Worm (Caenorhabditis elegans) whole organism, L4 larva: ENCODE data around the gene C27D9.1.
A peak's percentile ranks its signal among the peaks of the same experiment; 100 is the strongest.

Experiments used
- D1046.2 ChIP-seq: fragments of 200-800 bp; sonication (Bioruptor generic); IDR thresholded peaks from 2 replicates; pipeline ENCODE4 v1.3.6; 2022; ENCODE audit warnings: missing genetic modification characterization, missing compliant biosample characterization
- F44E2.7 ChIP-seq: fragments of 200-800 bp; sonication (Bioruptor generic); IDR thresholded peaks from 2 replicates; pipeline ENCODE4 v2.1.2; 2022; ENCODE audit warnings: missing genetic modification characterization, missing compliant biosample characterization
- F49E8.2 ChIP-seq: sonication (generic microtip); optimal IDR thresholded peaks from 2 replicates; lab custom pipeline; 2016; ENCODE audit warnings: missing compliant biosample characterization, mild to moderate bottlenecking, missing genetic modification characterization, borderline replicate concordance
- T20F7.1 ChIP-seq: fragments of 200-800 bp; sonication (Bioruptor generic); optimal IDR thresholded peaks from 2 replicates; lab custom pipeline; 2018; ENCODE audit warnings: mild to moderate bottlenecking, missing genetic modification characterization, missing compliant biosample characterization
- Y5F2A.4 ChIP-seq: fragments of 200-800 bp; sonication (Bioruptor generic); optimal IDR thresholded peaks from 2 replicates; lab custom pipeline; 2018; ENCODE audit warnings: mild to moderate bottlenecking, missing genetic modification characterization, missing compliant biosample characterization
- Y75B8A.6 ChIP-seq: fragments of 200-800 bp; sonication (Bioruptor generic); IDR thresholded peaks from 2 replicates; pipeline ENCODE4 v1.3.6; 2022; ENCODE audit warnings: missing genetic modification reagents, missing genetic modification characterization, missing compliant biosample characterization
- ZK337.2 ChIP-seq: fragments of 200-800 bp; sonication (Bioruptor generic); IDR thresholded peaks from 2 replicates; pipeline ENCODE4 v1.3.6; 2022; ENCODE audit warnings: missing genetic modification reagents, missing genetic modification characterization, missing compliant biosample characterization
- aha-1 ChIP-seq: fragments of 150-350 bp; peaks from one replicate; lab custom pipeline; 2014; ENCODE audit warnings: missing biosample characterization, missing genetic modification characterization
- ama-1 ChIP-seq: fragments of 150-350 bp; optimal IDR thresholded peaks from 2 replicates; lab custom pipeline; 2014; ENCODE audit warnings: inconsistent platforms, mixed read lengths
- attf-4 ChIP-seq: sonication (generic microtip); optimal IDR thresholded peaks from 3 replicates; lab custom pipeline; 2017; ENCODE audit warnings: missing biosample characterization, missing genetic modification characterization
- ces-1 ChIP-seq: fragments of 150-350 bp; sonication (generic microtip); optimal IDR thresholded peaks from 4 replicates; lab custom pipeline; 2014; ENCODE audit warnings: missing biosample characterization, missing genetic modification reagents, missing genetic modification characterization
- cey-2 ChIP-seq: sonication (generic microtip); optimal IDR thresholded peaks from 3 replicates; lab custom pipeline; 2017; ENCODE audit warnings: missing genetic modification characterization, mild to moderate bottlenecking, missing compliant biosample characterization, antibody characterized with exemption, borderline replicate concordance; ENCODE audit not compliant: insufficient read depth
- daf-16 ChIP-seq, 3 experiments: sonication (generic microtip); optimal IDR thresholded peaks; 2 replicates each; lab custom pipeline; 2016 to 2017; ENCODE audit warnings: missing genetic modification characterization in 3 of 3, missing genetic modification reagents in 3 of 3, mild to moderate bottlenecking in 2 of 3, missing compliant biosample characterization in 2 of 3, missing biosample characterization in 1 of 3, moderate library complexity in 1 of 3
- daf-19 ChIP-seq: fragments of 200-800 bp; sonication (Bioruptor generic); conservative IDR thresholded peaks from 2 replicates; pipeline ENCODE4 v1.3.6; 2022; ENCODE audit warnings: missing genetic modification characterization, missing compliant biosample characterization
- duxl-1 ChIP-seq: sonication (generic microtip); optimal IDR thresholded peaks from 2 replicates; lab custom pipeline; 2016; ENCODE audit warnings: mild to moderate bottlenecking, missing genetic modification characterization, moderate library complexity, missing compliant biosample characterization; ENCODE audit not compliant: poor library complexity
- dve-1 ChIP-seq: sonication (generic microtip); optimal IDR thresholded peaks from 2 replicates; lab custom pipeline; 2017; ENCODE audit warnings: antibody characterized with exemption, mild to moderate bottlenecking, missing genetic modification characterization, missing compliant biosample characterization; ENCODE audit not compliant: insufficient read depth
- egl-43 ChIP-seq: fragments of 200-800 bp; sonication (Bioruptor generic); IDR thresholded peaks from 2 replicates; pipeline ENCODE4 v1.3.6; 2022; ENCODE audit warnings: missing genetic modification reagents, missing genetic modification characterization, missing compliant biosample characterization
- fkh-10 ChIP-seq: fragments of 150-350 bp; optimal IDR thresholded peaks from 2 replicates; lab custom pipeline; 2014; ENCODE audit warnings: missing biosample characterization, missing genetic modification reagents, missing genetic modification characterization
- hif-1 ChIP-seq, 2 experiments: sonication (generic microtip); optimal IDR thresholded peaks; 2 replicates each; lab custom pipeline; 2016 to 2017; ENCODE audit warnings: missing compliant biosample characterization in 2 of 2, missing genetic modification characterization in 2 of 2, missing genetic modification reagents in 2 of 2, missing genotype in 2 of 2, mild to moderate bottlenecking in 1 of 2
- hlh-11 ChIP-seq: fragments of 200-800 bp; sonication (Bioruptor generic); optimal IDR thresholded peaks from 2 replicates; lab custom pipeline; 2018; ENCODE audit warnings: mild to moderate bottlenecking, missing genetic modification characterization, missing compliant biosample characterization
- hlh-30 ChIP-seq: sonication (generic microtip); optimal IDR thresholded peaks from 2 replicates; lab custom pipeline; 2017; ENCODE audit warnings: antibody characterized with exemption, mild to moderate bottlenecking, missing genetic modification characterization, missing compliant biosample characterization; ENCODE audit not compliant: insufficient read depth
- hmg-1.1 ChIP-seq: fragments of 200-800 bp; sonication (Bioruptor generic); IDR thresholded peaks from 2 replicates; pipeline ENCODE4 v1.3.6; 2022; ENCODE audit warnings: missing genetic modification reagents, missing genetic modification characterization, missing compliant biosample characterization
- lim-7 ChIP-seq: fragments of 200-800 bp; sonication (Bioruptor generic); IDR thresholded peaks from 2 replicates; pipeline ENCODE4 v1.3.6; 2022; ENCODE audit warnings: missing genetic modification characterization, missing compliant biosample characterization
- lin-1 ChIP-seq: fragments of 200-800 bp; sonication (Bioruptor generic); IDR thresholded peaks from 2 replicates; pipeline ENCODE4 v1.3.6; 2022; ENCODE audit warnings: missing genetic modification reagents, missing genetic modification characterization, missing compliant biosample characterization
- lin-38 ChIP-seq: fragments of 200-800 bp; sonication (Bioruptor generic); IDR thresholded peaks from 2 replicates; pipeline ENCODE4 v1.3.6; 2022; ENCODE audit warnings: missing genetic modification reagents, missing genetic modification characterization, missing compliant biosample characterization
- lir-3 ChIP-seq: sonication (generic microtip); optimal IDR thresholded peaks from 2 replicates; lab custom pipeline; 2016; ENCODE audit warnings: mild to moderate bottlenecking, missing genetic modification characterization, missing compliant biosample characterization
- lsy-2 ChIP-seq, 2 experiments: fragments of 150-350 bp in 1 of 2; sonication (generic microtip) in 1 of 2; optimal IDR thresholded peaks; 2 replicates each; lab custom pipeline; 2014 to 2017; ENCODE audit warnings: missing biosample characterization in 2 of 2, missing genetic modification characterization in 2 of 2
- mdl-1 ChIP-seq, 2 experiments: fragments of 150-350 bp in 1 of 2; sonication (generic microtip) in 1 of 2; optimal IDR thresholded peaks; 2 replicates each; lab custom pipeline; 2014 to 2017; ENCODE audit warnings: missing biosample characterization in 2 of 2, missing genetic modification characterization in 2 of 2
- mes-2 ChIP-seq: sonication (generic microtip); optimal IDR thresholded peaks from 2 replicates; lab custom pipeline; 2016; ENCODE audit warnings: missing genotype, mild to moderate bottlenecking, missing genetic modification characterization, missing compliant biosample characterization; ENCODE audit not compliant: poor library complexity, severe bottlenecking
- nhr-10 ChIP-seq: fragments of 150-350 bp; optimal IDR thresholded peaks from 2 replicates; lab custom pipeline; 2014; ENCODE audit warnings: missing biosample characterization, missing genetic modification characterization
- nhr-102 ChIP-seq: sonication (generic microtip); optimal IDR thresholded peaks from 2 replicates; lab custom pipeline; 2016; ENCODE audit warnings: mild to moderate bottlenecking, missing genetic modification characterization, moderate library complexity, missing compliant biosample characterization
- nhr-11 ChIP-seq: fragments of 150-350 bp; optimal IDR thresholded peaks from 2 replicates; lab custom pipeline; 2014; ENCODE audit warnings: missing biosample characterization, missing genetic modification characterization
- nhr-28 ChIP-seq: fragments of 150-350 bp; optimal IDR thresholded peaks from 2 replicates; lab custom pipeline; 2014; ENCODE audit warnings: missing biosample characterization, missing genetic modification characterization
- nhr-41 ChIP-seq: fragments of 200-800 bp; sonication (Bioruptor generic); IDR thresholded peaks from 2 replicates; pipeline ENCODE4 v1.3.6; 2022; ENCODE audit warnings: missing genetic modification reagents, missing genetic modification characterization, missing compliant biosample characterization
- nhr-48 ChIP-seq: sonication (generic microtip); optimal IDR thresholded peaks from 2 replicates; lab custom pipeline; 2016; ENCODE audit warnings: mild to moderate bottlenecking, missing genetic modification characterization, missing compliant biosample characterization
- nhr-6 ChIP-seq: fragments of 150-350 bp; optimal IDR thresholded peaks from 2 replicates; lab custom pipeline; 2014; ENCODE audit warnings: missing biosample characterization, missing genetic modification characterization
- php-3 ChIP-seq: fragments of 200-800 bp; sonication (Bioruptor generic); IDR thresholded peaks from 2 replicates; pipeline ENCODE4 v1.3.6; 2022; ENCODE audit warnings: missing genetic modification reagents, missing genetic modification characterization, missing compliant biosample characterization
- skn-1 ChIP-seq: fragments of 150-350 bp; optimal IDR thresholded peaks from 2 replicates; lab custom pipeline; 2014; ENCODE audit warnings: missing biosample characterization, missing genetic modification characterization
- snpc-1.2 ChIP-seq: fragments of 200-800 bp; sonication (Bioruptor generic); IDR thresholded peaks from 2 replicates; pipeline ENCODE4 v1.3.6; 2022; ENCODE audit warnings: missing genetic modification reagents, missing genetic modification characterization, missing compliant biosample characterization
- tag-97 ChIP-seq: fragments of 200-800 bp; sonication (Bioruptor generic); IDR thresholded peaks from 2 replicates; pipeline ENCODE4 v1.3.6; 2022; ENCODE audit warnings: missing genetic modification characterization, missing compliant biosample characterization
- unc-62 ChIP-seq, 3 experiments: fragments of 150-350 bp in 1 of 3; sonication (generic microtip); optimal IDR thresholded peaks in 2 of 3; peaks in 1 of 3; 1 replicate in 1 of 3; 2 replicates in 2 of 3; lab custom pipeline; 2014 to 2017; ENCODE audit warnings: missing biosample characterization in 3 of 3, missing genetic modification characterization in 3 of 3, missing genetic modification reagents in 3 of 3, missing genotype in 1 of 3

C27D9.1 gene

DNA sequence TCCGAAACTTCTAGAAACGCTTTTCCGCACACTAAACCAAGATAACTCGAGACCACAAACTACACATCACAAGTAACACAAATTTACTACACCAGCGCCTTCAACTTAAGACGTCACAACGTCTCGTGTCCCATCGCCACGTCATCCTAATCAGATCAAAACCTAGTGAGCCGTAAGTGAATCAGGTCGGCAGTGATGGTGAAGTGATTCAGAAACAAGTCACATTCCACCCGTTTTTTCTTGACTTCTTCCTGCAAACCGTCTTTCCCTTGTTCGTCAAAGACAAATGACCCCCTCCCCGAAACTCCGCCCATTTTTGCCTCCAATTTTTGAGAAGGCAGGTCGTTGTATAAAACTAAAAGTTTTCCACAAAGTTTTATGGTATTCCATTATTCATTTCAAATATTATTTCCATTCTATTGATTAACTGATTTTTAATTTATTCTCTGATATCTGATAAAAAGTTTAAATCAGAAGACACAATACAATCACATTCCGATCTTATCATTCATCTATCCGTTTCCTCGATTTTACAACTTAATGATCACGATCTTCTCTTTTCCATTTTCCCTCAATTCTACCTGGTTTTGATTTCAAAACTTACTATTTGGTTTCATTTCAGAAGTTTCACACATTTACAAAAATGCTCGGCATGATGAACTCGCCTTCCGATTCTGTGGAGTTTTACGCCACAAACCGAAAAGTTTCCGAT lies 9.5 kb downstream of the C27D9.1 start, which contains the start of gene F26G1.2:
TSS of gene F26G1.2 (plus strand) at position 508 of the 712 bp plus-strand sequence.
- TF ChIP-seq Y75B8A.6 (GFP tag; lab: Robert Waterston, UW) (no peak), nhr-28 (tag; lab: Kevin White, UChicago) (peak; percentile 57), aha-1 (peak; percentile 69), ama-1 (no peak), nhr-11 (tag; lab: Kevin White, UChicago) (no peak), Y5F2A.4 (GFP tag; lab: Kevin White, UChicago) (no peak), attf-4 (tag; lab: Kevin White, UChicago) (no peak), snpc-1.2 (GFP tag; lab: Robert Waterston, UW) (no peak), F49E8.2 (tag; lab: Kevin White, UChicago) (no peak), ces-1 (GFP tag; lab: Kevin White, UChicago) (no peak), egl-43 (GFP tag; lab: Robert Waterston, UW) (peak; percentile 15; the same call in 1 of the 2 replicates)

ce11 chrII:4766284-4766683 lies 13.1 kb downstream of the C27D9.1 start, which contains the start of gene ttm-2:
Gene ttm-2, minus strand, starts transcription at chrII:4766384.
- TF ChIP-seq mes-2 (tag; lab: Kevin White, UChicago), result no peak
- no peak for TF ChIP-seq lir-3 (tag; lab: Kevin White, UChicago)
- no peak for TF ChIP-seq dve-1 (tag; lab: Kevin White, UChicago)
- no peak for TF ChIP-seq lin-38
- TF ChIP-seq D1046.2 (GFP tag; lab: Robert Waterston, UW), result no peak
- TF ChIP-seq cey-2 (tag; lab: Kevin White, UChicago), result no peak
- TF ChIP-seq fkh-10 (GFP tag; lab: Kevin White, UChicago), result no peak
- no peak for TF ChIP-seq snpc-1.2 (GFP tag; lab: Robert Waterston, UW)
- no peak for TF ChIP-seq hmg-1.1
- TF ChIP-seq hlh-11 (tag; lab: Kevin White, UChicago), result no peak
- no peak for TF ChIP-seq lim-7 (GFP tag; lab: Robert Waterston, UW)
- no peak for TF ChIP-seq unc-62 (GFP tag; optimal IDR thresholded peaks at IDR 0.05 in 1 of 2; lab: Kevin White, UChicago)
- TF ChIP-seq unc-62 (tag; optimal IDR thresholded peaks at IDR 0.05; lab: Kevin White, UChicago), result no peak
- TF ChIP-seq nhr-10, result no peak
- no peak for TF ChIP-seq daf-19 (GFP tag; lab: Robert Waterston, UW)
- no peak for TF ChIP-seq nhr-41 (GFP tag; lab: Robert Waterston, UW)
- no peak for TF ChIP-seq ZK337.2 (GFP tag; lab: Robert Waterston, UW)
- TF ChIP-seq duxl-1 (tag; lab: Kevin White, UChicago), result no peak
- TF ChIP-seq, all 104 proteins: peak for 0

- TF ChIP-seq D1046.2 (GFP tag; lab: Robert Waterston, UW) (no peak), mdl-1 (tag; optimal IDR thresholded peaks at IDR 0.05; lab: Kevin White, UChicago) (no peak), unc-62 (GFP tag; optimal IDR thresholded peaks at IDR 0.05 in 1 of 2; lab: Kevin White, UChicago) (peak in 1 of 2 experiments; percentile 28), unc-62 (tag; optimal IDR thresholded peaks at IDR 0.05; lab: Kevin White, UChicago) (no peak), F44E2.7 (GFP tag; lab: Robert Waterston, UW) (no peak), hmg-1.1 (no peak)
Observed at ce11 chrII:4767612-4768011, 14.4 kb downstream of the C27D9.1 start.

DNA sequence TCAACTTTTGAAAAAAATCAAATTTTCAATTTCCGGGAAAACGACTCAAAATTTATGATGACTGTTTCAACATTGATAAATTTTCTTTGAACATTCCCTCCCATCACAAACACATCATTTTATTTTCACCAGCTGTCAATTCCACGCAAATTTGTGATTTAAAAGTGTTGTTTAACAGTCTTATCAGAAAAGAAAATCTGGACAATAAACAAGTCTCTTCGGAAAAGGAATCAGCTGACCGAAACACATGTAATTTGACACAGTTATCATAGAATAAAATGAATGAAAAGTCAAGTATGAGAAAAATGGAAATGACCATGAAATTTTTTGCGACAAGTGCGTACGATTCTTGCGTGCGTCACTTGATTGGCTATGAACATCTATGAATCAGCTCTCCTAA lies 15.9 kb downstream of the C27D9.1 start:
- TF ChIP-seq nhr-48 (tag; lab: Kevin White, UChicago), result peak; percentile 25
- TF ChIP-seq nhr-6 (tag; lab: Kevin White, UChicago), result no peak
- TF ChIP-seq hmg-1.1, result no peak
- peak; percentile 87 for TF ChIP-seq lin-1
- TF ChIP-seq mdl-1 (tag; optimal IDR thresholded peaks at IDR 0.05; lab: Kevin White, UChicago), result peak in 1 of 2 experiments; percentile 62
- peak in 1 of 2 experiments; percentile 53 for TF ChIP-seq daf-16 (GFP tag; optimal IDR thresholded peaks at IDR 0.05; lab: Kevin White, UChicago)
- peak; percentile 96 for TF ChIP-seq daf-16 (tag; optimal IDR thresholded peaks at IDR 0.05; lab: Kevin White, UChicago)
- TF ChIP-seq T20F7.1 (GFP tag; lab: Kevin White, UChicago), result peak; percentile 42
- TF ChIP-seq lsy-2 (tag; optimal IDR thresholded peaks at IDR 0.05; lab: Kevin White, UChicago), result peak in 1 of 2 experiments; percentile 5
- TF ChIP-seq skn-1, result no peak
- TF ChIP-seq nhr-28 (tag; lab: Kevin White, UChicago), result peak; percentile 79
- peak; percentile 84 for TF ChIP-seq dve-1 (tag; lab: Kevin White, UChicago)
- TF ChIP-seq hlh-11 (tag; lab: Kevin White, UChicago), result peak; percentile 73
- TF ChIP-seq tag-97 (GFP tag; lab: Robert Waterston, UW), result no peak
- TF ChIP-seq hif-1 (tag; optimal IDR thresholded peaks at IDR 0.05; lab: Kevin White, UChicago), result no peak
- peak; percentile 61 for TF ChIP-seq nhr-102 (tag; lab: Kevin White, UChicago)
- TF ChIP-seq hlh-30 (tag; lab: Kevin White, UChicago), result peak; percentile 59
- TF ChIP-seq php-3 (GFP tag; lab: Robert Waterston, UW), result peak; percentile 91
